Worm (Caenorhabditis elegans) whole organism, L3 larva: ENCODE results near the gene F45E1.5.
A peak's percentile ranks its signal among the peaks of the same experiment; 100 is the strongest.

Experiments used
- elt-2 ChIP-seq: sonication (generic microtip); optimal IDR thresholded peaks from 2 replicates; lab custom pipeline; 2016; ENCODE audit warnings: missing genetic modification reagents, mild to moderate bottlenecking, missing genetic modification characterization, missing compliant biosample characterization
- fos-1 ChIP-seq: fragments of 150-350 bp; optimal IDR thresholded peaks from 2 replicates; lab custom pipeline; 2014; ENCODE audit warnings: missing biosample characterization, missing genetic modification characterization
- hmg-11 ChIP-seq: sonication (generic microtip); optimal IDR thresholded peaks from 2 replicates; lab custom pipeline; 2016; ENCODE audit warnings: missing genetic modification characterization, missing compliant biosample characterization
- lin-15B ChIP-seq: fragments of 150-350 bp; optimal IDR thresholded peaks from 2 replicates; lab custom pipeline; 2014; ENCODE audit warnings: missing biosample characterization, missing genetic modification characterization
- nhr-11 ChIP-seq: fragments of 150-350 bp; optimal IDR thresholded peaks from 2 replicates; lab custom pipeline; 2014; ENCODE audit warnings: missing biosample characterization, missing genetic modification characterization
- nhr-12 ChIP-seq: fragments of 150-350 bp; optimal IDR thresholded peaks from 2 replicates; lab custom pipeline; 2014; ENCODE audit warnings: missing biosample characterization, missing genetic modification characterization
- nhr-28 ChIP-seq: fragments of 150-350 bp; optimal IDR thresholded peaks from 2 replicates; lab custom pipeline; 2014; ENCODE audit warnings: missing biosample characterization, missing genetic modification characterization
- skn-1 ChIP-seq: fragments of 150-350 bp; optimal IDR thresholded peaks from 2 replicates; lab custom pipeline; 2014; ENCODE audit warnings: missing biosample characterization, missing genetic modification characterization
- unc-39 ChIP-seq: sonication (generic microtip); optimal IDR thresholded peaks from 4 replicates; lab custom pipeline; 2017; ENCODE audit warnings: missing biosample characterization, missing genetic modification characterization
- ztf-11 ChIP-seq: fragments of 150-350 bp; optimal IDR thresholded peaks from 2 replicates; lab custom pipeline; 2014; ENCODE audit warnings: missing biosample characterization, missing genetic modification characterization

DNA sequence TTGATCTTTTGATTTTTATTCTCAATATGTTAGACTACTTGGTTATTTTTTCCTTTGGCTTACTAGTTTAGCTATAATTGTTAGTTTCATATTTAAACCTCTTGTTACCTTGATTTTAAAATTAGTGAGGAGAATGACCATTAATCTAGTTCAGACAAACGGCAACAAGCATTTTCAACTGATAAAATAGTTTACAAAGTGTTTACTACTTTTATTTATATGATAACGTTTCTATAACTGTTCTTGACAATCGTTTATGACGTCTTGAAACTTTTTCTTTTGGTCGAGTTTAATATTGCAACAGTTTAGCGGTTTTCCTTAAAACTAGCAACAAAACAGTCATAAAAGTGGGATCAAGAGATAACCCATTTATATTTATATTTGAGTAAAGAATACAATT lies 759 bp upstream of the F45E1.5 start:
- TF ChIP-seq fos-1 (no peak), nhr-11 (no peak), unc-39 (no peak), elt-2 (tag; lab: Kevin White, UChicago) (peak; percentile 45), lin-15B (tag; lab: Kevin White, UChicago) (no peak), hmg-11 (tag; lab: Kevin White, UChicago) (no peak), nhr-28 (tag; lab: Kevin White, UChicago) (no peak), nhr-12 (tag; lab: Kevin White, UChicago) (no peak), ztf-11 (tag; lab: Kevin White, UChicago) (no peak), skn-1 (tag; lab: Kevin White, UChicago) (no peak)
